Fruit fly (Drosophila melanogaster): Measurements from ENCODE around the gene Uch.
A peak's percentile ranks its signal among the peaks of the same experiment; 100 is the strongest.

Gene Uch

DNA sequence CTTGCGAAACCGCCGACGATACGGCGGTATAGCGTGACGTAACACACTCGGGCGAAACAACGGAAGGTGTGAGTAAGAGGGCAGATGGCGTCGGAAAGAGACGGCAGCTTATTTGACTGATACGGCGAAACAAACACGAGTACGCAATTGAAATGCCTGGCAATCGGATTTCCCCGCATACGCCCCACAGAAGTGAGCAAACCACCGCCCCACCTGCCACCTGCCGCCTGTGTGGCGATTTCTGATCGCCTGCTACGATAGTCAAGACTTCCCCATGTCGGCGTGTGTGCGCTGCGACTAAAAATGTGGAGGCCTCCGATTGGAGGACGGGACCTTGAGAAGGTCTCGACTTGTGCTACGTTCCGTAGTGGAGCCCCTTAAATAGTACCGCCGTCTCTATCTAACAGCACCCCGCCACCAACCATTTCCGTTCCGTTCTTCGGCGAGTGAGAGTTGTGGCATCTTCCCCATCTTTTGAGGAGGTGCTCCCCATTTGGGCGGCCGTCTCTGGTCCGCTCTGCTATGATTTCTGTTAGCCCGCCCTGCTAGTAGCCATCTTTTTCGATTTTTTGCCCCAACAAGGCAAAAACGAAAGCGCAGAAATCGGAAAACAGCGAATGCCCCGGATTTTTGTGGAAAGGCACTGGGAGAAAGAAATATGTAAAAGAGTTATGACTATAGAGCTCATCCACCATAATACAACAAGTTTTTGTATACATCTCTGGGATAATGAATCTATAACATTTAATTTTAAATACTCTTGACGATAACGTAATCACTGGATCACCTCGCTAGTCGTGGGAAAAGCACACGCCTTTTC is 15.2 kb downstream of the Uch start (continued):
- TF ChIP-seq CG6175 (GFP tag; IDR thresholded peaks at IDR 0.05): no peak
- TF ChIP-seq Dad (GFP tag; optimal IDR thresholded peaks at IDR 0.05): peak; percentile 90
- no peak for TF ChIP-seq cas (GFP tag; IDR thresholded peaks at IDR 0.05)
- peak; percentile 86 for TF ChIP-seq Sox100B (GFP tag; optimal IDR thresholded peaks at IDR 0.05)
- no peak for TF ChIP-seq Optix (GFP tag; IDR thresholded peaks at IDR 0.05)
- TF ChIP-seq D19A (tag; optimal IDR thresholded peaks at IDR 0.05): peak; percentile 85
- TF ChIP-seq CG2129 (GFP tag; IDR thresholded peaks at IDR 0.05; ENCODE audit: partially characterized antibody): no peak
- peak; percentile 88 for TF ChIP-seq CG10209 (GFP tag; optimal IDR thresholded peaks at IDR 0.05)
- TF ChIP-seq Sry-β (GFP tag; optimal IDR thresholded peaks at IDR 0.05): peak; percentile 38
- TF ChIP-seq Dip2 (GFP tag; IDR thresholded peaks at IDR 0.05): no peak
- TF ChIP-seq Ada2b (GFP tag; IDR thresholded peaks at IDR 0.05): no peak
- peak; percentile 88 for TF ChIP-seq Antp (GFP tag; optimal IDR thresholded peaks at IDR 0.05)
- no peak for TF ChIP-seq otp (GFP tag; IDR thresholded peaks at IDR 0.05)
- TF ChIP-seq shn (GFP tag; optimal IDR thresholded peaks at IDR 0.05): peak; percentile 82
- TF ChIP-seq hkb (optimal IDR thresholded peaks at IDR 0.05): no peak
- TF ChIP-seq hkb (GFP tag; IDR thresholded peaks at IDR 0.05): no peak
- TF ChIP-seq btn (GFP tag; optimal IDR thresholded peaks at IDR 0.05): peak; percentile 83
- peak; percentile 96 for TF ChIP-seq corto (GFP tag; optimal IDR thresholded peaks at IDR 0.05)
- peak; percentile 67 for TF ChIP-seq CG6654 (GFP tag; optimal IDR thresholded peaks at IDR 0.05)
- TF ChIP-seq Mrtf (GFP tag; IDR thresholded peaks at IDR 0.05): no peak
- TF ChIP-seq zf30C (GFP tag; optimal IDR thresholded peaks at IDR 0.05): peak; percentile 80
- TF ChIP-seq Sry-δ (GFP tag; optimal IDR thresholded peaks at IDR 0.05): peak; percentile 37
- TF ChIP-seq CG32767 (GFP tag; IDR thresholded peaks at IDR 0.05): no peak
- TF ChIP-seq HmgD (GFP tag; optimal IDR thresholded peaks at IDR 0.05): peak; percentile 44
- no peak for TF ChIP-seq H15 (GFP tag; IDR thresholded peaks at IDR 0.05)
- TF ChIP-seq pho (GFP tag; optimal IDR thresholded peaks at IDR 0.05): peak; percentile 82
- TF ChIP-seq nerfin-2 (GFP tag; IDR thresholded peaks at IDR 0.05; ENCODE audit: partially characterized antibody): no peak
- no peak for TF ChIP-seq CG32772 (GFP tag; IDR thresholded peaks at IDR 0.05)
- peak; percentile 82 for TF ChIP-seq repo (GFP tag; optimal IDR thresholded peaks at IDR 0.05)
- no peak for TF ChIP-seq peb (GFP tag; IDR thresholded peaks at IDR 0.05)
- peak; percentile 75 for TF ChIP-seq CG1233 (GFP tag; optimal IDR thresholded peaks at IDR 0.05)
- no peak for TF ChIP-seq Dref (GFP tag; IDR thresholded peaks at IDR 0.05)
- no peak for TF ChIP-seq CG6689 (GFP tag; IDR thresholded peaks at IDR 0.05)
- no peak for TF ChIP-seq cad (GFP tag; optimal IDR thresholded peaks at IDR 0.05)
- TF ChIP-seq Kr (GFP tag; optimal IDR thresholded peaks at IDR 0.05): no peak
- peak; percentile 87 for TF ChIP-seq Xbp1 (GFP tag; optimal IDR thresholded peaks at IDR 0.05)
- TF ChIP-seq row (GFP tag; IDR thresholded peaks at IDR 0.05): no peak
- peak; percentile 51 for TF ChIP-seq pfk (GFP tag; optimal IDR thresholded peaks at IDR 0.05)
- TF ChIP-seq Hmr (GFP tag; optimal IDR thresholded peaks at IDR 0.05): peak; percentile 84
- no peak for TF ChIP-seq pan (optimal IDR thresholded peaks at IDR 0.05)
- TF ChIP-seq pan (GFP tag; optimal IDR thresholded peaks at IDR 0.05 in 1 of 2, IDR thresholded peaks at IDR 0.05 in 1 of 2): no peak
- no peak for TF ChIP-seq seq (GFP tag; IDR thresholded peaks at IDR 0.05)

- TF ChIP-seq onecut (GFP tag; IDR thresholded peaks at IDR 0.05) (peak; percentile 81), slbo (GFP tag; IDR thresholded peaks at IDR 0.05) (no peak), scrt (GFP tag; optimal IDR thresholded peaks at IDR 0.05) (peak; percentile 52), CG13894 (tag; optimal IDR thresholded peaks at IDR 0.05) (peak; percentile 86), CG10565 (GFP tag; optimal IDR thresholded peaks at IDR 0.05) (no peak), sug (tag; optimal IDR thresholded peaks at IDR 0.05) (peak; percentile 83)
Observed at dm6 chr2L:2198119-2198494, 15.9 kb downstream of the Uch start.
